Worm (Caenorhabditis elegans) whole organism, L1 larva: ENCODE data around the gene str-232.

ENCODE experiments used
- blmp-1 ChIP-seq: fragments of 150-350 bp; optimal IDR thresholded peaks from 2 replicates; lab custom pipeline; 2014; ENCODE audit warnings: missing biosample characterization, missing genetic modification characterization
- ceh-82 ChIP-seq, 3 experiments: fragments of 150-350 bp in 1 of 3; sonication (generic microtip) in 2 of 3; optimal IDR thresholded peaks; 2 replicates each; lab custom pipeline; 2014 to 2017; ENCODE audit warnings: missing biosample characterization in 3 of 3, missing genetic modification characterization in 3 of 3
- nhr-47 ChIP-seq: sonication (generic microtip); optimal IDR thresholded peaks from 2 replicates; lab custom pipeline; 2016; ENCODE audit warnings: mild to moderate bottlenecking, missing genetic modification characterization, moderate library complexity, missing compliant biosample characterization

DNA sequence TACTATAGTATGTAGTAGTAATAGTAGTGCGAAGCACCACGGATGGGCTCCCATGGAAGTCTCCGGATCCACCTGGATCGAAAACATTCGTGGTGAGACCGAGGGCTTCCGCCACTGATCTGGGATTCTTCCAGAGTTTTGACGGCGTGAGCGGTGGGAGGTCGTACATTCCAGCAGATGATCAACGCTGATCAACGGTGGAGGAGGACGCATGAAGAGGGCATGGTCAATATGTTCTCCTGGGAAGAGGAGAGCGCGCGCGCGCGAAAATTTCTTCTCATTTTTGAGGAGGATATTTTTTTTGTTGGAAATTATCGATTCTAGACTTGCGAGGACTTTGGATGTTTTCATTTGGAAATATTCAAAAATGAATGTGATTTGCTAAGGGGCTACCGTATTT, 17.9 kb upstream of the str-232 start:
- TF ChIP-seq nhr-47 (no peak), ceh-82 (tag; optimal IDR thresholded peaks at IDR 0.05; lab: Kevin White, UChicago) (no peak), blmp-1 (tag; lab: Kevin White, UChicago) (no peak)
